Worm (Caenorhabditis elegans): Measurements from ENCODE around the gene C29F7.3.
"Not testable (repeated sequence)": the region's sequence is repeated elsewhere in the genome, so short reads cannot be mapped to it uniquely, and the experiment has no call there.

C29F7.3 gene

ce11 chrX:13448665-13449099 lies 28.9 kb upstream of the C29F7.3 start (continued):
- peak; percentile 68 for TF ChIP-seq dve-1 (tag; optimal IDR thresholded peaks at IDR 0.05; ENCODE audit: insufficient read depth)
- TF ChIP-seq lir-3 (tag; optimal IDR thresholded peaks at IDR 0.05): peak; percentile 78
- peak; percentile 62 for TF ChIP-seq T20F7.1 (GFP tag; optimal IDR thresholded peaks at IDR 0.05)
- TF ChIP-seq hlh-11 (tag; optimal IDR thresholded peaks at IDR 0.05): peak; percentile 83
- peak; percentile 73 for TF ChIP-seq zfp-3 (GFP tag; conservative IDR thresholded peaks at IDR 0.05)
- peak; percentile 93 for TF ChIP-seq daf-19 (GFP tag; conservative IDR thresholded peaks at IDR 0.05)
- 0 out of 2 replicates have a peak, but pooled peaks have one; percentile 55 for TF ChIP-seq lin-29 (GFP tag; IDR thresholded peaks at IDR 0.05)
- peak; percentile 17 for TF ChIP-seq nhr-28 (tag; optimal IDR thresholded peaks at IDR 0.05)
- peak; percentile 54 for TF ChIP-seq unc-130 (GFP tag; optimal IDR thresholded peaks at IDR 0.05)
- TF ChIP-seq mxl-2 (GFP tag; conservative IDR thresholded peaks at IDR 0.05): peak; percentile 43; the same call in 1 of the 2 replicates
- peak; percentile 82 for TF ChIP-seq spr-3 (GFP tag; optimal IDR thresholded peaks at IDR 0.05)
- peak; percentile 54 for TF ChIP-seq F10B5.3 (tag; optimal IDR thresholded peaks at IDR 0.05)
- peak; percentile 43 for TF ChIP-seq ztf-7 (tag; optimal IDR thresholded peaks at IDR 0.05)
- peak; percentile 83 for TF ChIP-seq saeg-2 (GFP tag; IDR thresholded peaks at IDR 0.05)
- TF ChIP-seq pha-4 (GFP tag; IDR thresholded peaks at IDR 0.05): peak; percentile 83; the same call in 1 of the 2 replicates
- TF ChIP-seq pha-4 (tag; optimal IDR thresholded peaks at IDR 0.05): not testable (repeated sequence)
- TF ChIP-seq nhr-77 (tag; optimal IDR thresholded peaks at IDR 0.05): peak; percentile 58
- peak; percentile 64 for TF ChIP-seq Y5F2A.4 (GFP tag; optimal IDR thresholded peaks at IDR 0.05)
- TF ChIP-seq ceh-32 (tag; optimal IDR thresholded peaks at IDR 0.05; ENCODE audit: poor library complexity): peak; percentile 29
- peak; percentile 83; the same call in 1 of the 2 replicates for TF ChIP-seq ceh-20 (GFP tag; IDR thresholded peaks at IDR 0.05)
- peak; percentile 74; the same call in 1 of the 2 replicates for TF ChIP-seq nhr-41 (GFP tag; IDR thresholded peaks at IDR 0.05)
- TF ChIP-seq gei-8 (GFP tag; optimal IDR thresholded peaks at IDR 0.05): peak; percentile 63
- peak; percentile 29 for TF ChIP-seq dpl-1 (GFP tag; optimal IDR thresholded peaks at IDR 0.05)
- TF ChIP-seq nhr-102 (tag; optimal IDR thresholded peaks at IDR 0.05): peak; percentile 82
- peak; percentile 91 for TF ChIP-seq hmg-1.1 (GFP tag; IDR thresholded peaks at IDR 0.05)
- TF ChIP-seq php-3 (GFP tag; IDR thresholded peaks at IDR 0.05): peak; percentile 71
- TF ChIP-seq vab-7 (GFP tag; IDR thresholded peaks at IDR 0.05): peak; percentile 77; the same call in 1 of the 2 replicates
- peak; percentile 77; the same call in 1 of the 2 replicates for TF ChIP-seq ZK337.2 (GFP tag; IDR thresholded peaks at IDR 0.05)
- peak; percentile 76 for TF ChIP-seq lin-38 (GFP tag; IDR thresholded peaks at IDR 0.05)
- TF ChIP-seq duxl-1 (tag; optimal IDR thresholded peaks at IDR 0.05; ENCODE audit: poor library complexity): peak; percentile 78
- peak; percentile 61 for TF ChIP-seq madf-9 (GFP tag; conservative IDR thresholded peaks at IDR 0.05)
- TF ChIP-seq dmd-9 (GFP tag; IDR thresholded peaks at IDR 0.05): peak; percentile 70
- TF ChIP-seq zfp-2 (tag; optimal IDR thresholded peaks at IDR 0.05): peak; percentile 51
- peak; percentile 33; the same call in 1 of the 2 replicates for TF ChIP-seq ceh-44 (GFP tag; IDR thresholded peaks at IDR 0.05)
- TF ChIP-seq F49E8.2 (tag; optimal IDR thresholded peaks at IDR 0.05; ENCODE audit: borderline replicate concordance): peak; percentile 45
- TF ChIP-seq mdl-1 (tag; optimal IDR thresholded peaks at IDR 0.05): peak in 1 of 2 experiments; percentile 70
- TF ChIP-seq nhr-42 (GFP tag; IDR thresholded peaks at IDR 0.05): 0 out of 2 replicates have a peak, but pooled peaks have one; percentile 62
- peak; percentile 34 for TF ChIP-seq F37D6.2 (tag; optimal IDR thresholded peaks at IDR 0.05)
- TF ChIP-seq spr-1 (tag; optimal IDR thresholded peaks at IDR 0.05): peak; percentile 73
- peak; percentile 79; the same call in 1 of the 2 replicates for TF ChIP-seq D1046.2 (GFP tag; IDR thresholded peaks at IDR 0.05)
- peak; percentile 90 for TF ChIP-seq tra-1 (GFP tag; IDR thresholded peaks at IDR 0.05)
- TF ChIP-seq nhr-11 (tag; optimal IDR thresholded peaks at IDR 0.05): peak; percentile 38
- TF ChIP-seq zip-2 (tag; optimal IDR thresholded peaks at IDR 0.05): peak; percentile 69
- TF ChIP-seq snpc-1.2 (GFP tag; IDR thresholded peaks at IDR 0.05): peak; percentile 82
- peak; percentile 88; the same call in 1 of the 2 replicates for TF ChIP-seq ctbp-1 (GFP tag; IDR thresholded peaks at IDR 0.05)
- 0 out of 2 replicates have a peak, but pooled peaks have one; percentile 38 for TF ChIP-seq zip-11 (GFP tag; IDR thresholded peaks at IDR 0.05)

Data from whole organism, L4 larva.